Fruit fly (Drosophila melanogaster) whole organism: ENCODE results near the gene CG32299.

Source experiments
- CG8478 ChIP-seq: fragments of >200 bp; optimal IDR thresholded peaks from 2 replicates; lab custom pipeline; 2018; ENCODE audit warnings: inconsistent platforms
- Dll ChIP-seq: fragments of >200 bp; optimal IDR thresholded peaks from 2 replicates; lab custom pipeline; 2017
- pan ChIP-seq: fragments of >200 bp; optimal IDR thresholded peaks from 2 replicates; lab custom pipeline; 2017
- psq ChIP-seq: fragments of >200 bp; optimal IDR thresholded peaks from 2 replicates; lab custom pipeline; 2017
- usp ChIP-seq: fragments of >200 bp; optimal IDR thresholded peaks from 2 replicates; lab custom pipeline; 2017; ENCODE audit warnings: missing biosample characterization, missing genetic modification characterization, mixed read lengths

- TF ChIP-seq pan = no peak
- no peak for TF ChIP-seq psq (lab: Kevin White, UChicago)
- no peak for TF ChIP-seq Dll (lab: Kevin White, UChicago)
- no peak for TF ChIP-seq usp
- no peak for TF ChIP-seq CG8478 (lab: Kevin White, UChicago)
Measured at dm6 chr3L:2397571-2398187, 6.9 kb upstream of the CG32299 start.
